Fruit fly (Drosophila melanogaster): ENCODE results near the gene robo2.

DNA sequence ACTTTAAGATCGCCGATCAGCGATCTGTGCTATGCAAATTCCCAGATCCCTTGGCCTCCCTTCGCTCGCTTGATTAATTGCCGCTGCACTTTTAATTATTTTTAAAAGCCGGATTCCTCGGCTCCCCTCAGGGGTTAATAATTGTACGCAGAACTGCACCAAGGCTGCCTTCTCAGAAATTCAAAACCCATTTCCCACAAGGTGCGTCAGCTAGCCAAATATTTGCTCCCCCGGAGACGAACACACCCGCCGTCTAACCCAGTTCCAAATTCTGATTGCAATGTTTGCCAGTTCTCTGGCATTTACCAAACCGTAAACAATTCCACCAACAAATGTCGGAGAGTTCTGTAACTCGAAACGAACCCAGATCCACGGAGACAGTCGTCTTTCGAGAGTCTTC, 6.2 kb downstream of the robo2 start:
- TF ChIP-seq PHDP (tag; optimal IDR thresholded peaks at IDR 0.05): no peak
- TF ChIP-seq seq (GFP tag; IDR thresholded peaks at IDR 0.05): no peak
- no peak for TF ChIP-seq cwo (GFP tag; optimal IDR thresholded peaks at IDR 0.05)
- no peak for TF ChIP-seq Rx (GFP tag; IDR thresholded peaks at IDR 0.05)
- no peak for TF ChIP-seq CG13894 (tag; optimal IDR thresholded peaks at IDR 0.05)
- no peak for TF ChIP-seq grau (tag; optimal IDR thresholded peaks at IDR 0.05)
- TF ChIP-seq CG11247 (GFP tag; IDR thresholded peaks at IDR 0.05): no peak
- no peak for TF ChIP-seq crc (GFP tag; optimal IDR thresholded peaks at IDR 0.05)
- no peak for TF ChIP-seq Gug (GFP tag; IDR thresholded peaks at IDR 0.05)
- TF ChIP-seq H2.0 (GFP tag; IDR thresholded peaks at IDR 0.05): no peak
- no peak for TF ChIP-seq CTCF (GFP tag; optimal IDR thresholded peaks at IDR 0.05)
- no peak for TF ChIP-seq CG3407 (GFP tag; optimal IDR thresholded peaks at IDR 0.05)
- no peak for TF ChIP-seq gcm (GFP tag; optimal IDR thresholded peaks at IDR 0.05)
